Fruit fly (Drosophila melanogaster) whole organism, embryonic: ENCODE data around the gene CG43439.
A peak's percentile ranks its signal among the peaks of the same experiment; 100 is the strongest.

ENCODE experiments used
- Atf3 ChIP-seq: fragments of 200-800 bp; sonication (Bioruptor generic); optimal IDR thresholded peaks from 3 replicates; lab custom pipeline; 2016; ENCODE audit warnings: missing biosample characterization, missing genetic modification characterization
- B-H2 ChIP-seq: fragments of 200-800 bp; sonication (Bioruptor generic); optimal IDR thresholded peaks from 2 replicates; lab custom pipeline; 2018; ENCODE audit warnings: missing biosample characterization, mild to moderate bottlenecking, missing genetic modification characterization
- CG1024 ChIP-seq: fragments of 200-800 bp; sonication (Bioruptor generic); IDR thresholded peaks from 2 replicates; pipeline ENCODE4 v1.3.6; 2022; ENCODE audit warnings: missing biosample characterization, missing genetic modification characterization
- CG10543 ChIP-seq: fragments of 200-800 bp; sonication (Bioruptor generic); optimal IDR thresholded peaks from 3 replicates; lab custom pipeline; 2017; ENCODE audit warnings: missing biosample characterization, mild to moderate bottlenecking, missing genetic modification characterization, moderate library complexity
- CG12391 ChIP-seq: fragments of 200-800 bp; sonication (Bioruptor generic); optimal IDR thresholded peaks from 3 replicates; lab custom pipeline; 2018; ENCODE audit warnings: missing biosample characterization, mild to moderate bottlenecking, missing genetic modification characterization, moderate library complexity
- CG15269 ChIP-seq: fragments of 200-800 bp; sonication (Bioruptor generic); optimal IDR thresholded peaks from 2 replicates; lab custom pipeline; 2018; ENCODE audit warnings: missing biosample characterization, mild to moderate bottlenecking, missing genetic modification characterization, moderate library complexity
- CG1603 ChIP-seq: fragments of 200-800 bp; sonication (Bioruptor generic); optimal IDR thresholded peaks from 2 replicates; lab custom pipeline; 2019; ENCODE audit warnings: missing biosample characterization, mild to moderate bottlenecking, missing genetic modification characterization, moderate library complexity
- CG16815 ChIP-seq: fragments of 200-800 bp; sonication (Bioruptor generic); optimal IDR thresholded peaks from 3 replicates; lab custom pipeline; 2017; ENCODE audit warnings: missing biosample characterization, mild to moderate bottlenecking, missing genetic modification characterization
- CG17186 ChIP-seq: fragments of 200-800 bp; sonication (Bioruptor generic); optimal IDR thresholded peaks from 3 replicates; lab custom pipeline; 2017; ENCODE audit warnings: missing biosample characterization, missing genetic modification reagents, missing genetic modification characterization
- CG17359 ChIP-seq: fragments of 200-800 bp; sonication (Bioruptor generic); optimal IDR thresholded peaks from 3 replicates; lab custom pipeline; 2018; ENCODE audit warnings: missing biosample characterization, mild to moderate bottlenecking, missing genetic modification characterization, moderate library complexity
- CG17385 ChIP-seq: fragments of 200-800 bp; sonication (Bioruptor generic); optimal IDR thresholded peaks from 3 replicates; lab custom pipeline; 2018; ENCODE audit warnings: missing biosample characterization, mild to moderate bottlenecking, missing genetic modification characterization
- CG17568 ChIP-seq: fragments of 200-800 bp; sonication (Bioruptor generic); optimal IDR thresholded peaks from 2 replicates; lab custom pipeline; 2018; ENCODE audit warnings: missing biosample characterization, mild to moderate bottlenecking, missing genetic modification characterization, moderate library complexity
- CG18262 ChIP-seq: fragments of 200-800 bp; optimal IDR thresholded peaks from 3 replicates; lab custom pipeline; 2019; ENCODE audit warnings: missing biosample characterization, mild to moderate bottlenecking, missing genetic modification characterization, moderate library complexity
- CG30403 ChIP-seq: fragments of 200-800 bp; sonication (Bioruptor generic); optimal IDR thresholded peaks from 3 replicates; lab custom pipeline; 2016; ENCODE audit warnings: missing biosample characterization, missing genetic modification characterization
- CG3065 ChIP-seq: fragments of 200-800 bp; sonication (Bioruptor generic); optimal IDR thresholded peaks from 2 replicates; lab custom pipeline; 2016; ENCODE audit warnings: missing biosample characterization, missing genetic modification characterization
- CG33213 ChIP-seq: fragments of 200-800 bp; sonication (Bioruptor generic); optimal IDR thresholded peaks from 3 replicates; lab custom pipeline; 2016; ENCODE audit warnings: missing biosample characterization, missing genetic modification characterization
- CG7357 ChIP-seq: fragments of 200-800 bp; sonication (Bioruptor generic); IDR thresholded peaks from 3 replicates; pipeline ENCODE4 v1.3.6; 2022; ENCODE audit warnings: missing biosample characterization, missing genetic modification characterization
- CG9437 ChIP-seq: fragments of 200-800 bp; sonication (Bioruptor generic); optimal IDR thresholded peaks from 2 replicates; lab custom pipeline; 2018; ENCODE audit warnings: missing biosample characterization, mild to moderate bottlenecking, missing genetic modification characterization
- Dad ChIP-seq: fragments of 200-800 bp; sonication (Bioruptor generic); optimal IDR thresholded peaks from 3 replicates; lab custom pipeline; 2016; ENCODE audit warnings: missing biosample characterization, missing genetic modification characterization
- Dfd ChIP-seq, 2 experiments: fragments of >200 bp; optimal IDR thresholded peaks; 2 replicates each; lab custom pipeline; 2017; ENCODE audit warnings: missing biosample characterization in 2 of 2, missing genetic modification characterization in 2 of 2
- Dref ChIP-seq: fragments of 200-800 bp; sonication (Bioruptor generic); IDR thresholded peaks from 2 replicates; pipeline ENCODE4 v1.3.6; 2022; ENCODE audit warnings: missing biosample characterization, missing genetic modification characterization
- E2f1 ChIP-seq: fragments of 200-800 bp; sonication (Bioruptor generic); IDR thresholded peaks from 2 replicates; pipeline ENCODE4 v1.3.6; 2022; ENCODE audit warnings: missing biosample characterization, missing genetic modification characterization
- Fer2 ChIP-seq: fragments of 200-800 bp; sonication (Bioruptor generic); optimal IDR thresholded peaks from 2 replicates; lab custom pipeline; 2018; ENCODE audit warnings: missing biosample characterization, mild to moderate bottlenecking, missing genetic modification characterization, moderate library complexity
- GATAe ChIP-seq: fragments of 200-800 bp; sonication (Bioruptor generic); conservative IDR thresholded peaks from 2 replicates; pipeline ENCODE4 v1.3.6; 2022; ENCODE audit warnings: missing biosample characterization, missing genetic modification characterization
- H15 ChIP-seq: fragments of 200-800 bp; sonication (Bioruptor generic); IDR thresholded peaks from 3 replicates; pipeline ENCODE4 v1.3.6; 2022; ENCODE audit warnings: missing biosample characterization, missing genetic modification characterization
- HHEX ChIP-seq: fragments of 200-800 bp; sonication (Bioruptor generic); optimal IDR thresholded peaks from 3 replicates; lab custom pipeline; 2017; ENCODE audit warnings: missing biosample characterization, mild to moderate bottlenecking, missing genetic modification characterization, missing genetic modification reagents
- Hand ChIP-seq: fragments of 200-800 bp; sonication (Bioruptor generic); optimal IDR thresholded peaks from 2 replicates; lab custom pipeline; 2017; ENCODE audit warnings: mild to moderate bottlenecking, missing biosample characterization, missing genetic modification reagents, missing genetic modification characterization
- Meics ChIP-seq: fragments of 200-800 bp; sonication (Bioruptor generic); optimal IDR thresholded peaks from 2 replicates; lab custom pipeline; 2017; ENCODE audit warnings: missing biosample characterization, mild to moderate bottlenecking, missing genetic modification characterization
- Oaz ChIP-seq: fragments of 200-800 bp; sonication (Bioruptor generic); IDR thresholded peaks from 2 replicates; pipeline ENCODE4 v1.3.6; 2022; ENCODE audit warnings: missing biosample characterization, missing genetic modification characterization
- Sox102F ChIP-seq: fragments of 200-800 bp; sonication (Bioruptor generic); optimal IDR thresholded peaks from 2 replicates; lab custom pipeline; 2018; ENCODE audit warnings: missing biosample characterization, mild to moderate bottlenecking, missing genetic modification characterization, moderate library complexity
- TFAM ChIP-seq: fragments of 200-800 bp; sonication (Bioruptor generic); optimal IDR thresholded peaks from 2 replicates; lab custom pipeline; 2017; ENCODE audit warnings: missing biosample characterization, missing genetic modification characterization, inconsistent platforms
- cg ChIP-seq: fragments of 200-800 bp; sonication (Bioruptor generic); optimal IDR thresholded peaks from 3 replicates; lab custom pipeline; 2019; ENCODE audit warnings: missing biosample characterization, mild to moderate bottlenecking, missing genetic modification characterization, moderate library complexity
- eve ChIP-seq, 2 experiments: fragments of >200 bp; optimal IDR thresholded peaks; 2 replicates each; lab custom pipeline; 2017; ENCODE audit warnings: missing biosample characterization in 2 of 2, missing genetic modification characterization in 2 of 2
- fru ChIP-seq: fragments of >200 bp; optimal IDR thresholded peaks from 2 replicates; lab custom pipeline; 2017
- gfzf ChIP-seq: fragments of 200-800 bp; sonication (Bioruptor generic); optimal IDR thresholded peaks from 2 replicates; lab custom pipeline; 2016; ENCODE audit warnings: missing biosample characterization, mild to moderate bottlenecking, missing genetic modification characterization, moderate library complexity
- grau ChIP-seq: fragments of 200-800 bp; optimal IDR thresholded peaks from 3 replicates; lab custom pipeline; 2019; ENCODE audit warnings: missing biosample characterization, mild to moderate bottlenecking, missing genetic modification characterization, moderate library complexity
- gro ChIP-seq: fragments of 200-800 bp; sonication (Bioruptor generic); optimal IDR thresholded peaks from 2 replicates; lab custom pipeline; 2016; ENCODE audit warnings: missing biosample characterization, missing genetic modification characterization
- hkb ChIP-seq, 2 experiments: fragments of 200-800 bp in 1 of 2; fragments of >200 bp in 1 of 2; sonication (Bioruptor generic) in 1 of 2; IDR thresholded peaks in 1 of 2; optimal IDR thresholded peaks in 1 of 2; 2 replicates each; pipeline versions ENCODE4 v1.3.6 to Lab custom; 2017 to 2022; ENCODE audit warnings: missing biosample characterization in 1 of 2, missing genetic modification characterization in 1 of 2
- jumu ChIP-seq: fragments of 200-800 bp; sonication (Bioruptor generic); optimal IDR thresholded peaks from 3 replicates; lab custom pipeline; 2016; ENCODE audit warnings: missing biosample characterization, missing genetic modification characterization
- luna ChIP-seq: fragments of 200-800 bp; sonication (Bioruptor generic); optimal IDR thresholded peaks from 2 replicates; lab custom pipeline; 2016; ENCODE audit warnings: missing biosample characterization, missing genetic modification characterization
- mld ChIP-seq: fragments of 200-800 bp; sonication (Bioruptor generic); IDR thresholded peaks from 3 replicates; pipeline ENCODE4 v1.3.6; 2022; ENCODE audit warnings: missing biosample characterization, missing genetic modification characterization; ENCODE audit not compliant: partially characterized antibody
- nom ChIP-seq: fragments of 200-800 bp; sonication (Bioruptor generic); optimal IDR thresholded peaks from 2 replicates; lab custom pipeline; 2017; ENCODE audit warnings: missing biosample characterization, missing genetic modification characterization, mild to moderate bottlenecking, moderate library complexity, missing genetic modification reagents
- pan ChIP-seq, 4 experiments: fragments of >200 bp in 3 of 4; fragments of 200-800 bp in 1 of 4; sonication (Bioruptor generic) in 1 of 4; optimal IDR thresholded peaks in 3 of 4; IDR thresholded peaks in 1 of 4; 2 replicates each; pipeline versions ENCODE4 v1.3.6 to Lab custom; 2017 to 2022; ENCODE audit warnings: missing biosample characterization in 2 of 4, missing genetic modification characterization in 2 of 4, mixed read lengths in 1 of 4
- pita ChIP-seq: fragments of 200-800 bp; sonication (Bioruptor generic); optimal IDR thresholded peaks from 2 replicates; lab custom pipeline; 2017; ENCODE audit warnings: missing biosample characterization, mild to moderate bottlenecking, missing genetic modification characterization
- ssp ChIP-seq: fragments of 200-800 bp; sonication (Bioruptor generic); IDR thresholded peaks from 2 replicates; pipeline ENCODE4 v1.3.6; 2022; ENCODE audit warnings: missing biosample characterization, missing genetic modification characterization
- tgo ChIP-seq: fragments of 200-800 bp; sonication (Bioruptor generic); IDR thresholded peaks from 3 replicates; pipeline ENCODE4 v1.3.6; 2022; ENCODE audit warnings: missing biosample characterization, missing genetic modification characterization
- tio ChIP-seq: fragments of 200-800 bp; sonication (Bioruptor generic); optimal IDR thresholded peaks from 2 replicates; lab custom pipeline; 2017; ENCODE audit warnings: missing biosample characterization, missing genetic modification characterization, inconsistent platforms
- zfh2 ChIP-seq: fragments of 200-800 bp; sonication (Bioruptor generic); optimal IDR thresholded peaks from 2 replicates; lab custom pipeline; 2016; ENCODE audit warnings: missing biosample characterization, missing genetic modification characterization

Gene CG43439

dm6 chr3L:6964488-6965152 lies 19.8 kb downstream of the CG43439 start, which contains the start of gene sgl (continued):
- TF ChIP-seq tio (GFP tag; lab: Kevin White, UChicago), result no peak
- no peak for TF ChIP-seq pita (GFP tag; lab: Kevin White, UChicago)
- TF ChIP-seq ssp, result no peak
- TF ChIP-seq Dad (GFP tag; lab: Kevin White, UChicago), result peak; percentile 21
- no peak for TF ChIP-seq CG3065 (GFP tag; lab: Kevin White, UChicago)
- peak; percentile 36 for TF ChIP-seq gro
- peak; percentile 42 for TF ChIP-seq CG17568 (GFP tag; lab: Kevin White, UChicago)
- TF ChIP-seq Dfd (GFP tag; optimal IDR thresholded peaks at IDR 0.05; lab: Kevin White, UChicago), result no peak
- TF ChIP-seq fru (lab: Kevin White, UChicago), result no peak
- TF ChIP-seq hkb (optimal IDR thresholded peaks at IDR 0.05; lab: Kevin White, UChicago), result peak; percentile 28
- TF ChIP-seq hkb (GFP tag; IDR thresholded peaks at IDR 0.05; lab: Robert Waterston, UW), result peak; percentile 23; the same call in 1 of the 2 replicates
- peak; percentile 28; the same call in 1 of the 2 replicates for TF ChIP-seq CG1024 (GFP tag; lab: Robert Waterston, UW)
- peak; percentile 2 for TF ChIP-seq Meics (GFP tag; lab: Kevin White, UChicago)
- TF ChIP-seq GATAe (GFP tag; lab: Robert Waterston, UW), result no peak
- peak; percentile 95 for TF ChIP-seq CG17385 (GFP tag; lab: Kevin White, UChicago)
- TF ChIP-seq zfh2 (GFP tag; lab: Kevin White, UChicago), result no peak
- TF ChIP-seq pan (optimal IDR thresholded peaks at IDR 0.05; lab: Kevin White, UChicago), result no peak
- TF ChIP-seq pan (GFP tag; optimal IDR thresholded peaks at IDR 0.05 in 1 of 2, IDR thresholded peaks at IDR 0.05 in 1 of 2), result peak in 1 of 2 experiments; percentile 48
- no peak for TF ChIP-seq TFAM (GFP tag; lab: Kevin White, UChicago)
- peak; percentile 34; the same call in 1 of the 2 replicates for TF ChIP-seq Dref (GFP tag; lab: Robert Waterston, UW)
- peak; percentile 95 for TF ChIP-seq gfzf (GFP tag; lab: Kevin White, UChicago)
- TF ChIP-seq tgo, result no peak
- no peak for TF ChIP-seq Sox102F (GFP tag; lab: Kevin White, UChicago)
- peak; percentile 26 for TF ChIP-seq CG17359 (tag; lab: Kevin White, UChicago)
- peak; percentile 83 for TF ChIP-seq CG33213 (GFP tag; lab: Kevin White, UChicago)
- TF ChIP-seq grau, result peak; percentile 39
- no peak for TF ChIP-seq Hand (GFP tag; lab: Kevin White, UChicago)
- peak; percentile 83 for TF ChIP-seq cg (GFP tag; lab: Kevin White, UChicago)
- no peak for TF ChIP-seq CG7357
- TF ChIP-seq Atf3 (GFP tag; lab: Kevin White, UChicago), result no peak
- no peak for TF ChIP-seq CG17186 (GFP tag; lab: Kevin White, UChicago)
- peak; percentile 48 for TF ChIP-seq CG12391 (tag; lab: Kevin White, UChicago)
- peak; percentile 40 for TF ChIP-seq CG15269 (tag; lab: Kevin White, UChicago)
- 0 out of 3 replicates have a peak, but pooled peaks have one; percentile 66 for TF ChIP-seq mld (GFP tag; lab: Robert Waterston, UW)
- TF ChIP-seq nom, result peak; percentile 84
- TF ChIP-seq Oaz (GFP tag; lab: Robert Waterston, UW), result no peak
- no peak for TF ChIP-seq CG9437 (GFP tag; lab: Kevin White, UChicago)
- TF ChIP-seq CG10543 (GFP tag; lab: Kevin White, UChicago), result peak; percentile 89
- no peak for TF ChIP-seq jumu (GFP tag; lab: Kevin White, UChicago)
- TF ChIP-seq CG30403 (GFP tag; lab: Kevin White, UChicago), result no peak
- TF ChIP-seq B-H2 (GFP tag; lab: Kevin White, UChicago), result peak; percentile 74
- peak; percentile 41 for TF ChIP-seq CG18262
- TF ChIP-seq CG16815 (GFP tag; lab: Kevin White, UChicago), result no peak
- TF ChIP-seq eve (GFP tag; optimal IDR thresholded peaks at IDR 0.05; lab: Kevin White, UChicago), result no peak
- TF ChIP-seq CG1603 (tag; lab: Kevin White, UChicago), result peak; percentile 38
- peak; percentile 19 for TF ChIP-seq luna (GFP tag; lab: Kevin White, UChicago)
- TF ChIP-seq HHEX (GFP tag; lab: Kevin White, UChicago), result peak; percentile 39
- TF ChIP-seq H15 (GFP tag; lab: Robert Waterston, UW), result no peak
- TF ChIP-seq Fer2 (tag; lab: Kevin White, UChicago), result no peak
- TF ChIP-seq E2f1 (GFP tag; lab: Robert Waterston, UW), result no peak
